Worm (Caenorhabditis elegans) whole organism, dauer: ENCODE data around the gene dpy-10.

Source experiments
- unc-62 ChIP-seq: sonication (generic microtip); optimal IDR thresholded peaks from 2 replicates; lab custom pipeline; 2017; ENCODE audit warnings: missing biosample characterization, missing genetic modification reagents, missing genetic modification characterization

Gene dpy-10

DNA sequence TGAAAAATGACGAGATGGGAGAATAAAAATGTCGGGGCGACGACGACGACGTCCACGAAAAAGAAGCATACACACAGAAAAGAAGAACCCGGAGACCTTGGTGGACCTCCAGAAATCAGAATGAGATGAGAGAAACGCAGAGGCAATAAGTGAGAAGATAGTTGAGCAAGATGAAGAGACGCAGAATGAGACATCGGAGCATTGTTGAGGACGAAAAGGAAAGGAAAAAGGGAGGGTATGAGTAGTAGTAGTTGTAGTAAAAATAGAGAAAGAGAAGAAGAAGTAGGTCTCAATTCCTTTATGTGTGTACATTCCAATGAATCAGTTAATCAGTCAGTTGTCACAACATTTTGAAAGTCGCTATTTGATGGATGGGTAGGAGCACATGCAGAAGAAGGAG is 17.3 kb upstream of the dpy-10 start, which contains the start of gene T14B4.8:
TSS of gene T14B4.8 (minus strand) at position 60 of the 400 bp plus-strand sequence.
- TF ChIP-seq unc-62 (GFP tag; lab: Kevin White, UChicago) = no peak

- no peak for TF ChIP-seq unc-62 (GFP tag; lab: Kevin White, UChicago)
Measured at ce11 chrII:6726814-6727213, 14.8 kb upstream of the dpy-10 start.

- no peak for TF ChIP-seq unc-62 (GFP tag; lab: Kevin White, UChicago)
Measured at ce11 chrII:6721581-6721980, 9.6 kb upstream of the dpy-10 start.

ce11 chrII:6718221-6718620 is 6.2 kb upstream of the dpy-10 start, which contains the start of gene tsp-10:
tsp-10 (plus strand) TSS chrII:6718586.
- no peak for TF ChIP-seq unc-62 (GFP tag; lab: Kevin White, UChicago)

DNA sequence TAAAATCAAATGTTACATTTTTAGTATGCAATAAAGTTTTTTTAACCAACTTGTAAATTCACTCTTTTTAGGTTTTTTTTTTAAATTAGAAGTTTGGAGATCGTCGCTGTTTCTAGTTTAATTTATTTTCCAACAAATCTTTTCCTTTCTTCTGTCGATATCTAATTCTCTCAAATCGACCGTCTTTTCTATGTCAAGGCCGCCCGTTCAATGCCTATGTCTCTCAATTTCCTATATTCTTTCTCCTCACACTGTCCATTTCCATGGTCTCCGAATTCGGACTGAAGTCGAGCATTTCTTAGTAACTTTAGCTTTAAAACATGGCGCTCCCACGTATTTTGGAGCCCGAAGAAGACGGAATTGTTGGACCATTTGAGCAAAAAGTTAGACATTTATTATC is 4.6 kb upstream of the dpy-10 start, which contains the start of the genes T14B4.5 and T14B4.20:
TSS of gene T14B4.5 (plus strand) at position 226 of the 400 bp plus-strand sequence.
TSS of gene T14B4.20 (plus strand) at position 264 of the 400 bp plus-strand sequence.
- no peak for TF ChIP-seq unc-62 (GFP tag; lab: Kevin White, UChicago)

DNA sequence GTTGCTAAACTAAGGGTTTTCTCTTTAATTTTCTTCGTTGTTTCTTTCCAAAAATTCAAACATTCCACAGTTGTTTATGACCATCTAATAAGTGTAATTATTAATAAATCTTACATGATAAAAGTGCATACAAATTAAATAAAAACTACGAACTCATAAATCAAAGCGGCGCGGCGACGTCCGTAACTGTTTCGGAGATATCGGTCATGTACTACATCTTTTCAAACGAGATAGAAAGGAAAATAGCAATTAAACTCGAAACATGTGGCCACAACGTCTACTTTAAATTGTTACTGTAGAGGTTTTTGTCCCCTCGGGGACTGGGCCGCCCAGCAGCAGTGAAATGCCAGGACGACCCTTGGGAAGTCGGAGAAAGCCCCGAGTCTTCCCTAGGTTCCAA is 3.8 kb upstream of the dpy-10 start:
- TF ChIP-seq unc-62 (GFP tag; lab: Kevin White, UChicago) = no peak

DNA sequence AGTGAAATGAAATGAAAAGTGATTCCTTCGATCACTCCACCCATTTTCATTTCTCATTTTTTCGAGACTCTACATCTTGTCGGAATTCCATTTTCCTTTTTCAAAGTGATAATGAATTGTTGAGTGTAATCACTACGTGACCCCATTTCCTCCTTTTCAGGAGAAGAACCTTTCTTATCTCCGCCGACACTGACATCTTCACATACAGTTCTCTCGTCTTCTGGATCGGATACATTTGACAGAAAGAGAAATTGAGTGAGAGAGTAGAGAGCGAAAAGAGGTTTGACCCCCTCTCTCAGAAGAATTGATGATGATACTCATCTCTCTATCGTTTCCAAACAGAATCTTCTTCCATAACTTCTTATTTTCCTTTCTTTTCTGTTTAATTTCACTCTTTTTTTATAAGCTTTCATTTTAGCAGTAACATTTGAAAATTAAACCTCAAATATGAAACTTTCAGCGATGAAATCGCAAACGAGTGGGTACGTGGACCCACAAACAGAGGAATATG is 1.9 kb upstream of the dpy-10 start, which contains the start of gene dpy-2:
TSS of gene dpy-2 (plus strand) at position 461 of the 511 bp plus-strand sequence.
- no peak for TF ChIP-seq unc-62 (GFP tag; lab: Kevin White, UChicago)

DNA sequence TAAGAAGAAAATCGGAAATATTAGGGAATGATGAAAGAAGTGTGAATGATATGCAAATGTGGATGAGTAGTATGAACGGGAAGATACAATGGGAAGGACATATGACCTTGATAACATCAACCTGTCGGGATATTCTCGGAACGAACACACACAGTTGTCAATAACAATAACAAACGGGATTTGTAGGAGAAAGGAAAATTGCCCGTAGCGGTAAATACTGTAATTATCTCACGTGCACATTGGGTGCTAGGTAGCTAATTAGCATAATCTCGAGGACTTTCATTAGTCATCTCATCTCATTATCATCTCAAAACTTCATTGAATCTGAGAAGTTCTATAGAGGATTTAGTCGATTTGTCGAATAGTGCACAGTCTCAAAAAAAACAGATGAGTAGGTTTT is 976 bp upstream of the dpy-10 start:
- TF ChIP-seq unc-62 (GFP tag; lab: Kevin White, UChicago) = no peak

DNA sequence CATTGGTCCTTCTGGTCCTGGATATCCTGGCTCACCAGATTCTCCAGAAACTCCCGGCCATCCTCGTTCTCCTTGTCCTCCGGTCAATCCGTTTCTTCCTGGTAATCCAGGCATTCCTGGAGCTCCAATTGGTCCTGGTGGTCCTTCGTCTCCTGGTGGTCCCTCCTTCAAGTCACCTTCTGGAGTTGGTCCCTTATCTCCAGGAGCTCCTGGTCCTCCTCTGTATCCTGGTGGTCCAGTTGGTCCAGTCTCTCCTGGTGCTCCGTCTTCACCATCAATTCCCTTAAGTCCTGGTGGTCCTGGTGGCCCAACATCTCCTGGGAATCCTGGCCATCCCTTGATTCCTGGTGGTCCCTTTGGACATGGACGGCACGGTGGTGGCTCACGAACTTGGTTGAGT is 1.4 kb downstream of the dpy-10 start:
- TF ChIP-seq unc-62 (GFP tag; lab: Kevin White, UChicago) = no peak

DNA sequence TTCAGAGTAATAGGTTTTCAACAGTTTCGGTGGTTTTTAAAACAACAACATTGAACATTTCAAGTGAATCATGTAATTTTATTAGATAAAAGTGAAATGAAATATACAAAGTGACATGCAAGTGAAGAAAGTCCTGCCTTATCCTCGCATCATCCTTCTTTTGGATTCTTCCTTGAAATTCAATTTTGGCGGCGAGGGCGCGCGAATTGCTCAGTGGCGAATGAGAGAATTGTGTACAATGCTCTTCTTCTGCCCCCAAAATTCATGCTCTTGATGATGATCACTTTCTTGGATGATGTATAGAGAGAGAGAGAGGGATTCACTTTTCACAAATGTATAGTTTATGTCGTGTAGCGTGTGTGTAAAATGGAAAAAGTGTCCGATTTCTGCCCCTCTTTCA is 2.3 kb downstream of the dpy-10 start:
- TF ChIP-seq unc-62 (GFP tag; lab: Kevin White, UChicago) = no peak

- no peak for TF ChIP-seq unc-62 (GFP tag; lab: Kevin White, UChicago)
Measured at ce11 chrII:6708980-6709379, 3.0 kb downstream of the dpy-10 start.

- TF ChIP-seq unc-62 (GFP tag; lab: Kevin White, UChicago) = no peak
Measured at ce11 chrII:6707496-6708260, 4.3 kb downstream of the dpy-10 start.

DNA sequence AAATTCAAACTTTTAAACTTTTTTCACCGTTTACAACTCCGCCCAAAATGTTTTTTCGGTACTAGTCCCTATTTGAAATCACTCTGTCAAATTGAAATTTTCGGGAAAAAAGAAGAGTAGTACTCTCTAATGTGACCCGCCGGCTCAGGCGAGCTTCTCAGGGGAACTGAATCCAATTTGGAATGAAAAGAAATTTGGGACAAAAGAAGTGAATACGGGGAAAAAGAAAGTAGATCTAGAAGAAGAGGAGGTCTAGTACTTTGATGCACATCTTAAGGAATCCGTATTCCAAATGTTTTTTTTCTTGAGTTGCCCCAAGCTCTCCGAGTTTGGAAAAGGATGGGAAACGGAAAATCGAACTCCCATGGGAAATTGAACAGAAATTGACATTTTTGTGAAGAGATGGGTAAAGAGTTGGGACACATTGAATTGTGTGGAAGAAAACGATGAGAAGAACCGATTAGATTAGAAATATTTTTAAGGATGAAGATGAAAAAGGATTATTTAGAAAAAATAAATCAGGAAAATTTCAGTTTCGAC is 5.4 kb downstream of the dpy-10 start:
- no peak for TF ChIP-seq unc-62 (GFP tag; lab: Kevin White, UChicago)

- TF ChIP-seq unc-62 (GFP tag; lab: Kevin White, UChicago) = no peak
Measured at ce11 chrII:6705593-6706228, 6.3 kb downstream of the dpy-10 start, which contains the start of gene rpy-1. rpy-1 (minus strand) TSS chrII:6705643.

- TF ChIP-seq unc-62 (GFP tag; lab: Kevin White, UChicago) = no peak
Measured at ce11 chrII:6701497-6701896, 10.5 kb downstream of the dpy-10 start, which contains the start of gene C18H9.6. C18H9.6 (minus strand) TSS chrII:6701625.

DNA sequence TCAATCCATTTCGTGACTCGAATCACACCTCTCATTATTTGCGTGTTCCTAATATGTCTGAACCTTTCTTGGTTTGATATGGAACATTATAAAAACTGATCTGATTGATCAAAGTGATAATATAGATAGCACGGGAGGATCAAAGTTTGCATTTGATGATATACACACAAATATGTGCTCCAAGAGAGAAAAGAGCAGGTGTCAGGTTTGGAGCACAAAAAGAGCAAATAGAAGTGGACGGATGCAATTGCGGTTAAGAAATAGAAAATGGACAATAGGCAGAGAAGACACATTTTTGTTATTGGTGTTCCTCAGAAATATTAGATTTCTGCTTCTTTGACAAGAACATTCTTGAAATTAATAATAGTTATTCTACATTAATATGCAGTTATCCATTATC is 13.2 kb downstream of the dpy-10 start, which contains the start of gene C18H9.1:
TSS of gene C18H9.1 (plus strand) at position 301 of the 400 bp plus-strand sequence.
- no peak for TF ChIP-seq unc-62 (GFP tag; lab: Kevin White, UChicago)
